Fruit fly (Drosophila melanogaster): ENCODE data around the gene kibra.

kibra gene

DNA sequence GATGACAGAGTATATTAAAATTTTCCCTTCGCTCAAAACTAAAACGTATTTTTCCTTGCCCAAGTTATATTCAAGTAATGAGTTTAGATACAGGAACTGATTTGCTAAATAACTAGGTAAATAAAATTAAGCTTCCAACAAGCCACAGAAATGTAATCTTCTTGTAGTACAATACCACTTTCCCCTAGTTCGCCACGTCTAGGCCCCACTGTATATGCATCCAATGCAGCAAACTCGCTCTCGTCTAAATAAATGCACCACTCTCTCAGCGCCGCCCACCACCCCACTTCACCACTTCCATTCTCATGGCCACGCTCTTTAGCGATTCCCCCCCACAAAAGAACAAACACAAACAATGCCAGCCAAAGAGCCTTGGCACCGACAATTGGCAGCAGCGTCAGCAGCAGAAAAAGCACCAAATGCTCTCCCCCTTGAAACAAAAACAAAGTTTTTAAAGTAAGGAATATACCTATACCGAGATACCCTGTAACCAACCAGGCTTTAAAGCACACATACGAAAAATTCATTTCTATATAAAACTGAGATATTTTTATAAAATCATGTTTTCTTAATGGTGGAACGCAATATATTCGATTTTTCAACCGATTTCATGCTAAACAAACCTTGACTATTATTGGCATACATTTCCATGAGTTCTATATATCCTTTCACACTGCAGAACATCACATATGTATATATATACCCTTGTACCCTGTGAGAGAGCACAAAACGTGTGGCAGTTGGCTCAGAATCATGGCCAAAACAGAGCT lies 10.7 kb upstream of the kibra start:
- no peak for TF ChIP-seq CG17801 (GFP tag; optimal IDR thresholded peaks at IDR 0.05; ENCODE audit: partially characterized antibody)

DNA sequence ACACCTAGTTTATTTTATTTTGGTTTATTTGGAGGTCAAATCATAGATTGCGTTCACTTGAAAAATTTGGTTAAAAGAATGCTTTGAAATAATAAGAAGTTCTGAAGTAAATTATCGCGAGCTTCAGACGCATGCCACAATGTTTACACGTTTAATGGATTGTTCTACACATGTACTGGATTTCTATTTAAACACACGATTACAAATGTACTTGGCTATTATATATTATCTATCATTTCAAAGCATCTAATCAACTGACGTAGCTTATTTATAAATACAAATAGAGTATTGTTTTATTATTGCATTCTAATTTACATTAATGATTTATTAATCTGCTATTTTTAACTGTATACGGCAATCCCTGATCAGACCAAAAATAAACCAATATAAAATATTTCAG lies 9.9 kb upstream of the kibra start:
- TF ChIP-seq CG17801 (GFP tag; optimal IDR thresholded peaks at IDR 0.05; ENCODE audit: partially characterized antibody): no peak

DNA sequence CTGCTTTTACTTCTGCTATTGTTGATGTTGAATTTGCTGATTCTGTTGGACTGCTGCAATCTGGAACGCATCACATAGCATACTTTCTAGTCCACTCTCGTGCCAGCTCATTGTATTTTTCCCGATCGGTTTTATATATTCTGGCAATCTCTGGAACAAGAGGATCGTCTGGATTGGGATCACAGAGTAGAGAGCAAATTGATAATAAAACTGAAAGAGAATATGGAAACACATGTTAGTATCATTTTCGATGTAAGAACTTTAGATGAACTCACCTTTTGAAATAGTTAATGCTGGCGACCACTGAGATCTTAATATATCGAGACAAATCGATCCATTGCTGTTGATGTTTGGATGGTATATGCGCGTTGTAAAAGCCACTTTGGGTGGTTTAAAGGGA lies 9.4 kb upstream of the kibra start:
- no peak for TF ChIP-seq CG17801 (GFP tag; optimal IDR thresholded peaks at IDR 0.05; ENCODE audit: partially characterized antibody)

DNA sequence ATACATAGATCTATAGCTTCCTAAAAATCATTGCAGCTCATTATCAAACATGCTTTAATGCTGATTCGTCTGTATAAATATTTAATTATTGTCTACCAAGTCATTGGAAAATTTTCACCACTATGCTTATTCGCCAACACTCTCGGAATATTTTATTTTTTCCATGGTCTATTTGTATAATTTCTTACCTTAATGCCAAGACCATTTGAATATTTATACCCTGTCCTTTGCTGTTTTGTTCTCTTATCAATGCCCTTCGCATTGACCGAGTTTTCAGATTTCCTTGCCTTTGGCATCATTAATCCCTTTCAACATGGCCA lies 7.7 kb upstream of the kibra start:
- no peak for TF ChIP-seq CG17801 (GFP tag; optimal IDR thresholded peaks at IDR 0.05; ENCODE audit: partially characterized antibody)

DNA sequence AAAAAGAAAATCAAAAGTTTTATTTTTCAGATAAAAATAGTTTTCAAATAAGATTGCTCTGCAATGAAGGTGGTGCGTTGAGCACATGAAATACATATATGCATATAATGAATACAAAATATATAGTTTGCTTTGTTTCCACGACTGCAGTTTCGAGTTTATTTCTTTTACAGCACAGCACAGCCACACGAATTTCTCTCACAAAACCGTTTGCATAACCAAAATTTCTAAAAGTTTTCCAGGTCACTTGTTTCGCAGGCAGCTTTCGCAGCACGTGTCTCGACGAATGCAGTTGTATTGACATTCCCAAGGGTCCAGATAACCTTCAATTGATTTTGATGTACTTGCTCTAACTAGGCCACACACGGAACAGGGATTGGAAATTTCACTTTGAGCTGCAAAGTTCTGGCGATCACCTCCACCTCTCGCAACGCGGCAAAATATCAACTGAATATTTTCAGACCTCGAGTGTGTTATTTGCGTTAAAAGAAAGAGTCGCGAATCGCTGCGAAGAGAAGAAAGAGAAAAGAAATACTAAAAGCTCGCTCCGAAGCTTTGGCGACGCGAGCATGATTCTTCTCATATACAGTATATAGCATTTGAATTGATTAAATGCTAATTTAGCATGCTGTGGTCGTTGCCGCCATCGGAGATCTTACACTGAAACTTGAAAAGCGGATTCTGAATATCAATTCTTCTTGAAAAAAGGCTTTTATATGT lies 7.2 kb upstream of the kibra start, which contains the start of gene CG7530:
Gene CG7530, minus strand, starts transcription at position 449 of the 720 bp plus-strand sequence.
- TF ChIP-seq CG17801 (GFP tag; optimal IDR thresholded peaks at IDR 0.05; ENCODE audit: partially characterized antibody): peak; percentile 48

DNA sequence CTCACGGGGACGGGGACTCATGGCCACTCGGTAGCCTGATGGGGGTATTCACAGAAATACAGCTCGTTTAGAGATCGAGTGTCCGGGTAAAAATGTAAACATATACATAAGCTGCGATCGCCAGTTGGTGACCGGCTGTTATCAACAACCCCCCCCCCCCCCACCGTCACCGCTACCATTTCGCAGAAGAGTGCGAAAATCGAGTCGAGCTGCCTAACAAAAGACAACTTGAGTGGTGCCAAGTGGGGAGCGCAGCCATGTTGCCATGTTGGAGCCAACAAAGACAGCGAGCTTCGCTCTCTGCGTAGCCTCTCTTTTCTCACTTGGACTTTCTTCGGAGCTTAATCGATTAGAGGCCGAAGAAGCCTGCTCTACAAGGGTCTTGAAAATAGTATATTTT lies 6.5 kb upstream of the kibra start:
- no peak for TF ChIP-seq CG17801 (GFP tag; optimal IDR thresholded peaks at IDR 0.05; ENCODE audit: partially characterized antibody)

DNA sequence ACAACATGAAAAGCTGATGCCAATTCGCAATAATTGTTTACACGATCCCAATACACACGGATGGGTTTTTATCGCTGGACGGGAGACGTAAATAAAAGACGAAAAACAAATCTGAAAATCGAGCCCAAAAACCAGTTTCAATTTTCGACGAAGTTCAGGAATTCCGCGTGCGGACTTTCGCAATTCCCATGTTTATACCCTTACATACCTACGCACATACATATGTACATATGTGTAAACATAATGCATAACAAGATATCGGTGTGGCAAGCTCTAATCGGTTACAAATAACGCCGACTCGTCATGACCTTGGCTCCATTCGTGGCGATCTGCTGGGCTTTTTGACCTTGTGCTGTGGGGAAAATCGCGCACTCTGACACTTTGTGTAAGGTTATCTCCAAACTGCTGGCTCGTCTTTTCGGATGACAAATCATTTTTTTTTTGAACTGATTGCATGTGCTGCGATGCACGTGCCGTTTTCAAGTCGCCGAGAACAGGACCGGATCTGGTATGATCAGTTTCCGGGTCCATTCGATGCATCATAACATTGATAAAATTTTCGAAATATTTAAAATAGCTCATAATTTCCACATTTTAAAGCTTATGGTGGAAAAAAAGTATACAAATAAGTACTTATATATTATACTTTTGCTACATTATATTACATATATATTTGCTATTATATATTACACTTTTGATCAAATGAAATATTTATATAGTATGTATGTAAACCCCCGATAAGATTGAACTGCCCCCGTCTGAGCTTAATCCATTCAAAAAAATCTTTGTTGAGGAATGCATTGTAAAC lies 5.8 kb upstream of the kibra start:
- peak; percentile 15 for TF ChIP-seq CG17801 (GFP tag; optimal IDR thresholded peaks at IDR 0.05; ENCODE audit: partially characterized antibody)

DNA sequence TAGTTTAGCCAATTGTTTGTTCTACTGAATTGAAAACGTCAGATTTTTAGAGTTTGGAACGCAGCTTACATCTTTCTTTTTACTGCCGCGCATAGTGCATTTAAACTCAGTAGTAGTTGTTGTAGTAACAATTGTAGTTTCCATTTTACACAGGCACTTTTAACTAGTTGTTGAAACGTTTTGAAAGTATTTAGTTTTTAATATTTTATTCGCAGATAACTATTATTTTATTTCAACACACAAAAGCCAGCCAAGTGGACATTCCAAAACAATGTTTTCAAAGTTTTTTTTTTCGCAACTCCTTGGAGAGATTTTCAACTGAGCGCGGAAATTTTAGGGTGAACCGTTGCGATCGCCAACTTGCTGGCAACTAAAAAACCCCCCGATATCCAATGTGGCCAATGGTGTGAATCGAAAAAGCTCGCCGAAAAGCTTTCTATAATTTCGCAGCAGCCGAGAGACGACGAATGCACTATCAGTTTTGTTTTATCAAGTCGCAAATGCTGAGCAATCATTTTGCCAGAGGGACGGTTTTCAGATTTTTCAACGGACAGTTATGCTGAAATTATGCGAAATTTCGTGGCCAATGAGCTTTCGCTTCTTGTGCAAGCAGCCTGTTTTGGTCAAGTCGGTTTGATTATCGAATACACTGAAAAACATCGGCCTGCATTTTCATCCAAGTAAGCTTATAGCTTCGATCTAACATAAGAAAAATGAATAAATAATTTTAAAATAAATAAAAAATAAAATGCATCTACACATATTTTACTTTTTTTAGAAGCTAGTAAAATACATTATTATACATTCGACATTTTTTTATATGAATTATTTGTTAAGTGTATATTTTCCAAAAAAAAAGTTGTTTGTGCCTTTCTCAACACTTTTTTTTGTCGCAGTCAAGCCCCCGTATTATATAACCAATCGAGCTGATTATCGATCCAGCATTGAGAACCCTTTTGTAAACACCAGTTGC lies 4.9 kb upstream of the kibra start:
- TF ChIP-seq CG17801 (GFP tag; optimal IDR thresholded peaks at IDR 0.05; ENCODE audit: partially characterized antibody): peak; percentile 67

DNA sequence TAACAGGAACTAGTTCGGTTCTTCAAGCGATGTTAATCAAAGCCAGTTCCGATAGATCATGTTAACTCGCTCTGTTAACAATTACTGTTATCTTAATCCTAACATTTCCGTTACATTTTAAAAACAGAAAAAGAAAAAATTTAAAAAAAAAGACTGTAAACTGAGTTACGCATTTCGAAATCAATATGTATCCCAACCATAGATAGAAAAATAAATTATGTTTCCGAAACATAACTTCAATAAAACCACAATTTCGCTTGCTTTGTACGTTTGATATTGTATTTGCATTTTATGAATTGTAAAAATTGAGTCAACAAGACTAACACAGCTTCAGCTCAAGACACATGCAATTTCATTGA lies 419 bp upstream of the kibra start:
- no peak for TF ChIP-seq CG17801 (GFP tag; optimal IDR thresholded peaks at IDR 0.05; ENCODE audit: partially characterized antibody)

DNA sequence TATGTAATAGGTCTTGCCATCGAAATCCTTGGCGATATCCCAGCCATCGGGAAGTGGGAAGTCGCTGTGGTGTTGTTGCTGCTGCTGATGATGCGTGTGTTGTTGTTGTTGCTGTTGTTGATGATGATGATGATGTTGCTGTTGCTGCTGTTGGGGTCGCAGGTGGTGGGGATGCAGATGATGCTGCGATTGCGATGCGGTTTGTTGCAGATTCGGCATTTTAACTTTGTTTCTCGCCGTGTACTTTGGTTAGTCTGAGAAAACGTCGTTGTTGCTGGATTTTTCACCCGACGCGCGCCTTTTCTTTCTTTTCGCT lies 748 bp downstream of the kibra start:
- no peak for TF ChIP-seq CG17801 (GFP tag; optimal IDR thresholded peaks at IDR 0.05; ENCODE audit: partially characterized antibody)

DNA sequence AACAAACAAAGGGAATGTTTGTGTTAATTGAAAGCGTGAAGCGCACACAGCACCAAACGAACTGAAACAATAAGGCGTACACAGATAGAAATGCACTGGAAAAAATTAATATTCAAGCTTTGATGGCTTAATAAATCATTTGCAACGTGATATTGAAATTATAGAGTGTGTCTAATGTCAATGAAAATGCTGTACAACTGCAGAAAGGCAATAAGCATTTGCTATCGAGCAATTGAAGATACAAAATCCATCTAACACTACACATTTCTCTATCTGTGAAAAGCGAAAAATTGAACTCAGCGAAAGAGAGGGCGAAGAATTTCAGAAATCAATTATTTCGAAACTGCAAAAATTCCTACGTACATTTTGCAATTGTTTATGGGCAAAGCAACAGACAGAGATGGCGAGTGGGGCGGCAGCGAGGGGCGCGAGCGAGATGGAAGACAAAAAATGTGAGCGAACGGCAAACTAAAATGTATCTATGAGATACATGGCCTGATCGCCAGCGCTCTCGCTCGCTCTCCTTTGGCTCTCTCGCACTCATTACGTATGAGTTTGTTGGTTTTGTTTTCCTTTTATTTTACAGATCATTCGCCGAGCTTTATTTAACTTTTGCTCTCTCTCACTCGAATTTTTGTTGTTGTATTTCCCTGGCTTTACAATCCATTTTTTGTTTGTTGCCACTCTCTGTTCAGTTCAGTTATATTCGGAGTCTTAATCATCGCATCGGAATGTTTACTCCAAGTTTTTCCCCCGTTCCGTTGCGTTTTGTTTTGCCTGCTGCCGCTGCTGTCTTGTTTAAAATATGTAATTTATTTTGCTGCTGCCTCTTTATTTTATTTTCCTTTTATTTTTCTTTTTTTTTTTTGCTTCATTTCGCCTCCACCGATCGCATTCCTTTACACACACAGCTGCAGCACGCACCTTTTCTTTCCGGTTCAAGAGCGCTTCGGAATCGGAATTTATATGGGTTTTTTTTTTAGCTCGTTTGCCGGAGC lies 1.8 kb downstream of the kibra start:
- TF ChIP-seq CG17801 (GFP tag; optimal IDR thresholded peaks at IDR 0.05; ENCODE audit: partially characterized antibody): no peak

DNA sequence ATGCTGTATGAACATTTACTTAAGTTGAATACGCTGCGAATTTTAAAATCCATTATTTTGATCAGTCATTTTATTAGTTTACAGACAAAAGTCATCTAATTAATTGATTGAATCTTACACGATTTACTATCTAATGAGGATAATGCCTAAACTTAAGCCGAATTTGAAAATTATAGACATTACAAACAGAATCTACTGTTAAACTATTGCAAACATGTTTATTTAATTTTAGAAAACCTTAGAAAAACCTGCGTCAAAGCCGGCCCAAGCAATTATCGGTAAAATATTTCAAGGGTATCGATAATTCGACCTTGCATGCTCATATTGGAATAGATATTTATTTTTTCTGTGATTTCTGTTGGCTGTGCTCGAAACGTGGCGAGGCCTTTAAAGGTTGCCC lies 3.2 kb downstream of the kibra start:
- TF ChIP-seq CG17801 (GFP tag; optimal IDR thresholded peaks at IDR 0.05; ENCODE audit: partially characterized antibody): no peak

DNA sequence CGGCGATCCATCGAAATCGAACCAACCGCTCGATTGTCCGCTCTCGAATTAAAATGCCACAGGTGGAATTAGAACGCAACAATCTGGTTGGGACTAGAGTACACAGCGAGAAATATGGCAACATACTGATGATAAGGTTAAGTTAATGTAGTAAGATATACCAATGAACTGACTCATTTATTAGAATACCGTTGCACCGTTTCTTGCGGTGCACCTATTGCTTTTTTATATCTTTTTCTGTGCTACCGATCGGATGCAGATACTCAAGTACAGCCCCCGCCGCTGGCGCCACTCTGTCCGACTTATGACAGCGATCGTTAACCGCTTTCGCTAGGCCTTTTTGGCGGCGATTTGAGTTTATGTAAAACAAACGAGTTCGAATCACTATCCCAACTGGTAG lies 3.9 kb downstream of the kibra start:
- no peak for TF ChIP-seq CG17801 (GFP tag; optimal IDR thresholded peaks at IDR 0.05; ENCODE audit: partially characterized antibody)

DNA sequence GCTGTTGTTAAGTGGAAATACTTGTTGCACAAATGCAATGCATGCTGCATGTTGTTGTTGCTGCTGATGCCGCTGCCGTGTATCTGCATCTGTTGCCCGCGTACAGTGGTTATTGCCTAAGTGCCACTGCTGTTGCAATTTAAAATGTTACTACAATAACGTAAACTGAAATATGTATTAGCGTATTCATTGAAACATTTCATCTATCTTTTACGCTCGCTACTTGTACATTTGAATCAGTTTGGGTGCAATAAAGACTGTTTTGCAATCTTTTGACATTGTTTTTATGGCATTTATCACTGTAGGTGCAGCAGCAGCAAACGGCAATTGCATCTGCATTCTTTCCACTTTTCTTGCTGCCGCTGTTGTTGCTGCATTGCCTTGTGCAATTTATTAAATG lies 4.7 kb downstream of the kibra start:
- TF ChIP-seq CG17801 (GFP tag; optimal IDR thresholded peaks at IDR 0.05; ENCODE audit: partially characterized antibody): no peak

Data from ovary, adult (tissue).